Worm (Caenorhabditis elegans) whole organism, L2 larva: ENCODE measurements around the gene W02D7.11.

Source experiments
- C34F6.9 ChIP-seq: fragments of 150-350 bp; optimal IDR thresholded peaks from 2 replicates; lab custom pipeline; 2014; ENCODE audit warnings: missing biosample characterization, missing genetic modification characterization
- F13H6.1 ChIP-seq: sonication (generic microtip); optimal IDR thresholded peaks from 2 replicates; lab custom pipeline; 2016; ENCODE audit warnings: missing genetic modification characterization, missing compliant biosample characterization
- R02D3.7 ChIP-seq: fragments of 150-350 bp; optimal IDR thresholded peaks from 2 replicates; lab custom pipeline; 2014; ENCODE audit warnings: missing biosample characterization, missing genetic modification characterization
- Y55F3AM.14 ChIP-seq: fragments of 200-800 bp; sonication (Bioruptor generic); optimal IDR thresholded peaks from 2 replicates; lab custom pipeline; 2018; ENCODE audit warnings: mild to moderate bottlenecking, missing genetic modification characterization, missing compliant biosample characterization
- ZK546.5 ChIP-seq: sonication (generic microtip); optimal IDR thresholded peaks from 2 replicates; lab custom pipeline; 2017; ENCODE audit warnings: missing biosample characterization, missing genetic modification characterization
- alr-1 ChIP-seq: fragments of 150-350 bp; optimal IDR thresholded peaks from 2 replicates; lab custom pipeline; 2014; ENCODE audit warnings: missing biosample characterization, missing genetic modification characterization
- ama-1 ChIP-seq: fragments of 150-350 bp; optimal IDR thresholded peaks from 2 replicates; lab custom pipeline; 2018; ENCODE audit warnings: inconsistent platforms
- blmp-1 ChIP-seq: sonication (generic microtip); optimal IDR thresholded peaks from 2 replicates; lab custom pipeline; 2017; ENCODE audit warnings: missing genetic modification characterization, mild to moderate bottlenecking, missing compliant biosample characterization, antibody characterized with exemption, moderate library complexity; ENCODE audit not compliant: insufficient read depth
- ceh-16 ChIP-seq: fragments of 150-350 bp; optimal IDR thresholded peaks from 2 replicates; lab custom pipeline; 2014; ENCODE audit warnings: missing biosample characterization, missing genetic modification characterization
- ceh-82 ChIP-seq: fragments of 150-350 bp; optimal IDR thresholded peaks from 2 replicates; lab custom pipeline; 2014; ENCODE audit warnings: missing biosample characterization, missing genetic modification characterization
- crh-2 ChIP-seq: sonication (generic microtip); optimal IDR thresholded peaks from 2 replicates; lab custom pipeline; 2017; ENCODE audit warnings: missing biosample characterization, missing genetic modification characterization
- dmd-4 ChIP-seq: sonication (generic microtip); optimal IDR thresholded peaks from 2 replicates; lab custom pipeline; 2017; ENCODE audit warnings: missing biosample characterization, missing genetic modification characterization
- egl-27 ChIP-seq: sonication (generic microtip); optimal IDR thresholded peaks from 3 replicates; lab custom pipeline; 2017; ENCODE audit warnings: missing biosample characterization, missing genetic modification reagents, missing genetic modification characterization
- elt-3 ChIP-seq: sonication (generic microtip); optimal IDR thresholded peaks from 2 replicates; lab custom pipeline; 2017; ENCODE audit warnings: missing biosample characterization, missing genetic modification characterization
- fos-1 ChIP-seq: fragments of 150-350 bp; optimal IDR thresholded peaks from 2 replicates; lab custom pipeline; 2014; ENCODE audit warnings: missing biosample characterization, missing genetic modification characterization
- gmeb-1 ChIP-seq: fragments of 150-350 bp; optimal IDR thresholded peaks from 2 replicates; lab custom pipeline; 2014; ENCODE audit warnings: missing biosample characterization, missing genetic modification characterization
- lin-11 ChIP-seq: fragments of 150-350 bp; sonication (generic microtip); optimal IDR thresholded peaks from 2 replicates; lab custom pipeline; 2014; ENCODE audit warnings: missing biosample characterization, missing genetic modification characterization, inconsistent platforms, mixed read lengths
- lin-13 ChIP-seq: fragments of 150-350 bp; optimal IDR thresholded peaks from 2 replicates; lab custom pipeline; 2014; ENCODE audit warnings: missing biosample characterization, missing genetic modification reagents, missing genetic modification characterization
- lin-39 ChIP-seq: fragments of 150-350 bp; optimal IDR thresholded peaks from 2 replicates; lab custom pipeline; 2014; ENCODE audit warnings: missing biosample characterization, missing genetic modification reagents, missing genetic modification characterization
- lsy-2 ChIP-seq, 2 experiments: fragments of 150-350 bp in 1 of 2; sonication (generic microtip) in 1 of 2; optimal IDR thresholded peaks; 2 replicates each; lab custom pipeline; 2014 to 2017; ENCODE audit warnings: missing biosample characterization in 2 of 2, missing genetic modification characterization in 2 of 2
- mab-5 ChIP-seq: fragments of 150-350 bp; optimal IDR thresholded peaks from 2 replicates; lab custom pipeline; 2014; ENCODE audit warnings: missing biosample characterization, missing genetic modification characterization
- mbf-1 ChIP-seq: sonication (generic microtip); optimal IDR thresholded peaks from 2 replicates; lab custom pipeline; 2017; ENCODE audit warnings: missing biosample characterization, missing genetic modification characterization
- mdl-1 ChIP-seq, 2 experiments: fragments of 150-350 bp in 1 of 2; sonication (generic microtip) in 1 of 2; optimal IDR thresholded peaks; 2 replicates each; lab custom pipeline; 2017; ENCODE audit warnings: missing biosample characterization in 2 of 2, missing genetic modification characterization in 2 of 2
- nhr-11 ChIP-seq: fragments of 150-350 bp; optimal IDR thresholded peaks from 2 replicates; lab custom pipeline; 2014; ENCODE audit warnings: missing biosample characterization, missing genetic modification characterization
- nhr-12 ChIP-seq: fragments of 150-350 bp; optimal IDR thresholded peaks from 2 replicates; lab custom pipeline; 2014; ENCODE audit warnings: missing biosample characterization, missing genetic modification characterization
- nhr-129 ChIP-seq: fragments of 150-350 bp; optimal IDR thresholded peaks from 2 replicates; lab custom pipeline; 2014; ENCODE audit warnings: missing biosample characterization, missing genetic modification characterization
- nhr-21 ChIP-seq: fragments of 150-350 bp; optimal IDR thresholded peaks from 2 replicates; lab custom pipeline; 2014; ENCODE audit warnings: missing biosample characterization, missing genetic modification characterization
- nhr-237 ChIP-seq: fragments of 150-350 bp; optimal IDR thresholded peaks from 2 replicates; lab custom pipeline; 2014; ENCODE audit warnings: missing biosample characterization, missing genetic modification characterization
- nhr-6 ChIP-seq: fragments of 150-350 bp; optimal IDR thresholded peaks from 2 replicates; lab custom pipeline; 2014; ENCODE audit warnings: missing biosample characterization, missing genetic modification characterization
- peb-1 ChIP-seq: fragments of 150-350 bp; optimal IDR thresholded peaks from 2 replicates; lab custom pipeline; 2014; ENCODE audit warnings: missing biosample characterization, missing genetic modification characterization
- sem-4 ChIP-seq: fragments of 150-350 bp; optimal IDR thresholded peaks from 2 replicates; lab custom pipeline; 2014; ENCODE audit warnings: missing biosample characterization, missing genetic modification reagents, missing genetic modification characterization
- sma-3 ChIP-seq: sonication (generic microtip); optimal IDR thresholded peaks from 2 replicates; lab custom pipeline; 2016; ENCODE audit warnings: missing genetic modification reagents, missing genetic modification characterization, missing compliant biosample characterization
- sma-9 ChIP-seq, 2 experiments: fragments of 150-350 bp in 1 of 2; sonication (generic microtip) in 1 of 2; optimal IDR thresholded peaks; 2 replicates each; lab custom pipeline; 2014 to 2016; ENCODE audit warnings: missing genetic modification characterization in 2 of 2, mild to moderate bottlenecking in 1 of 2, missing biosample characterization in 1 of 2, missing compliant biosample characterization in 1 of 2, missing genetic modification reagents in 1 of 2, moderate library complexity in 1 of 2
- snpc-4 ChIP-seq: fragments of 150-350 bp; optimal IDR thresholded peaks from 2 replicates; lab custom pipeline; 2014; ENCODE audit warnings: missing biosample characterization, missing genetic modification characterization
- unc-55 ChIP-seq: fragments of 150-350 bp; sonication (generic microtip); optimal IDR thresholded peaks from 3 replicates; lab custom pipeline; 2014; ENCODE audit warnings: missing biosample characterization, missing genetic modification reagents, missing genetic modification characterization
- zag-1 ChIP-seq: fragments of 150-350 bp; optimal IDR thresholded peaks from 2 replicates; lab custom pipeline; 2014; ENCODE audit warnings: missing biosample characterization, missing genetic modification characterization
- ztf-1 ChIP-seq: fragments of 200-800 bp; sonication (Bioruptor generic); conservative IDR thresholded peaks from 2 replicates; pipeline ENCODE4 v1.3.6; 2022; ENCODE audit warnings: missing genetic modification characterization, missing compliant biosample characterization

Gene W02D7.11

DNA sequence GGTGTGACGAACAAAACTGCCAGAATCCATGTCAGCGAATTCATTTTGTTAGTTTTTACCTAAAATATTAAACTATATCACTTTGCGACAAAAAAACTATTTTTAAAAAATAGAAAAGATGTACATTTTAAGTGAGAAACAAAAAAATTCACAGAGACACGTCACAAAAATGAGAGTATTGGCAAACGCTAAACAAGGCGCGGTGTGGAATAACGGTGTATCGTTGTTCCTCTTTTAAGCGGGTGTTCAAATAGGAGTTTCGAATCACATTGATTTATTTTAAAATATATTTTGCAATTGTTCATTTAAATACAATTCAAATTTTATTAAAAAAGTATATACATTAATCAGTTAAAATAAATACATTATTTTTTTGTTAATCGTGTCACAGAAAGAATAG lies 1.8 kb downstream of the W02D7.11 start, which contains the start of gene sel-9:
Gene sel-9, minus strand, starts transcription at position 59 of the 400 bp plus-strand sequence.
- TF ChIP-seq nhr-21 (tag; lab: Kevin White, UChicago): no peak
- peak; percentile 10 for TF ChIP-seq F13H6.1 (tag; lab: Kevin White, UChicago)
- TF ChIP-seq nhr-129 (tag; lab: Kevin White, UChicago): peak; percentile 45
- peak; percentile 57 for TF ChIP-seq C34F6.9 (tag; lab: Kevin White, UChicago)
- peak; percentile 50 for TF ChIP-seq sma-9 (GFP tag; optimal IDR thresholded peaks at IDR 0.05; lab: Kevin White, UChicago)
- TF ChIP-seq sma-9 (tag; optimal IDR thresholded peaks at IDR 0.05; lab: Kevin White, UChicago): no peak
- no peak for TF ChIP-seq lin-39 (tag; lab: Kevin White, UChicago)
- TF ChIP-seq fos-1 (tag; lab: Kevin White, UChicago): peak; percentile 17
- TF ChIP-seq ceh-16 (tag; lab: Kevin White, UChicago): no peak
- peak; percentile 85 for TF ChIP-seq crh-2 (tag; lab: Kevin White, UChicago)
- TF ChIP-seq unc-55 (GFP tag; lab: Kevin White, UChicago): peak; percentile 79
- peak; percentile 6 for TF ChIP-seq blmp-1 (tag; lab: Kevin White, UChicago)
- peak; percentile 3 for TF ChIP-seq snpc-4 (tag; lab: Kevin White, UChicago)
- no peak for TF ChIP-seq lin-11
- no peak for TF ChIP-seq nhr-6 (tag; lab: Kevin White, UChicago)
- TF ChIP-seq gmeb-1 (tag; lab: Kevin White, UChicago): peak; percentile 90
- peak in 1 of 2 experiments; percentile 73 for TF ChIP-seq lsy-2 (tag; optimal IDR thresholded peaks at IDR 0.05; lab: Kevin White, UChicago)
- no peak for TF ChIP-seq R02D3.7 (tag; lab: Kevin White, UChicago)
- no peak for TF ChIP-seq ZK546.5
- TF ChIP-seq lin-13 (GFP tag; lab: Kevin White, UChicago): peak; percentile 19
- TF ChIP-seq nhr-12: no peak
- TF ChIP-seq sem-4 (tag; lab: Kevin White, UChicago): no peak
- peak; percentile 3 for TF ChIP-seq ama-1
- peak; percentile 24 for TF ChIP-seq sma-3 (GFP tag; lab: Kevin White, UChicago)

DNA sequence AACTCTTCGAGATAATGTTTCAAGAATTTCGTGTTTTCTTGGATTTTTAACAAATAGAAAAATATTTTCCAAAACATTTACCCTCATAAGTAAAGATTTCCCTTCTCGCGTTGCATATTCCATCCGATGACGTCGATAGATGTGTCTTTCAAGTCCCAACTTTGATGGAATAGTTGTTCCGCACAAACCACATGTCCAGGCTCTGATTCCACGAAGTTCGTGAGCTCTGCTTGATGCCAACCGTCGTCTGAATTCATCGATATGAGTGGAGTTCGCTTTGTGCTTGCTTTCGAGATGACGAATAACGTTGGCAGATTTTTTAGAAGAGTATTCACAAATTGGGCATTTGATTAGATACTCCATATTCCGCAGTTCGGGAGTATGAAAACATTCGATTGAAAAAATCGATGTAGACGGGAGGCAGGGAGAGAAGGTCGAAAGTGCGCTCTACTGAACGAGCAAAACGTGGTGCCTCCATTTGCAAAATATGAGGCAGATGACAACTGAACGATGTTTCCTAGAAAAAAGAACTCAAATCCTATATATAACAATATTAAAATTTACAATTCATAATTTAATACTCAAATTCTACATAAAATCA lies 3.3 kb downstream of the W02D7.11 start, which contains the start of gene W02D7.6:
Gene W02D7.6, minus strand, starts transcription at position 573 of the 601 bp plus-strand sequence.
- TF ChIP-seq C34F6.9 (tag; lab: Kevin White, UChicago) (peak; percentile 46), ceh-82 (tag; lab: Kevin White, UChicago) (no peak), unc-55 (GFP tag; lab: Kevin White, UChicago) (no peak), crh-2 (tag; lab: Kevin White, UChicago) (peak; percentile 62), sem-4 (tag; lab: Kevin White, UChicago) (peak; percentile 13), sma-9 (GFP tag; optimal IDR thresholded peaks at IDR 0.05; lab: Kevin White, UChicago) (peak; percentile 23), sma-9 (tag; optimal IDR thresholded peaks at IDR 0.05; lab: Kevin White, UChicago) (no peak), nhr-129 (tag; lab: Kevin White, UChicago) (peak; percentile 48), blmp-1 (tag; lab: Kevin White, UChicago) (no peak), lsy-2 (tag; optimal IDR thresholded peaks at IDR 0.05; lab: Kevin White, UChicago) (peak in 1 of 2 experiments; percentile 19), ztf-1 (GFP tag; lab: Robert Waterston, UW) (no peak), snpc-4 (tag; lab: Kevin White, UChicago) (no peak), mdl-1 (tag; optimal IDR thresholded peaks at IDR 0.05; lab: Kevin White, UChicago) (no peak), Y55F3AM.14 (GFP tag; lab: Kevin White, UChicago) (no peak), nhr-237 (tag; lab: Kevin White, UChicago) (no peak), zag-1 (tag; lab: Kevin White, UChicago) (no peak)

DNA sequence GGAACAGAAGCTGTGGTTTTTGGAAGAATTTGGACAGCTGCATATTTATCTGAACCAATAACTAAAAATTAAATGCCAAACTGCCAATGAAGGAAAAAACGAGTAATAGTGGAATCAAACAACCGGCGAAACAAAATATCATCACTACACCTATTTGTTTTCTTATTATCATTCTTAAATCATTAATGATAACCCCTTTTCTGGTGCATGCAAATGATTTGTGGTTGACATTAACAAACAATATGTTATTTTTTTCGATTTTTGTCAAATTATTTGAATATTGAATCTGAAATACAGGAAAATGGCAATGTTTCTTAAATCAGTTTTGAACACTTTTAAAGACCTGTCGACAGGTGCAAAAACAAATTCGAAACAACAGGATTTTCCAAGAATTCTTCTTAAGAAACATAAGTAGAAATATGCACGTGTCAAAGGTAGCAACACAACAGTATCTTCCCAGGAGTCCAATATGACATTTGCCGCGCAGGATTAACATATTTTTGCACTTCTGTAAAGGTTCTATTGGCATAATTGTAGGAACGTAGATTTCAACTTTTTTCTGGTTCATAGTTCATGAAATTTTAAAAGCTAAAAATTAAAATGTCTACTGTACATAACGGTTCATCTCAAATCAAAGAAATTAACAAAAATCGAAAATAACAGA lies 5.0 kb downstream of the W02D7.11 start, which contains the start of gene W02D7.5:
Gene W02D7.5, minus strand, starts transcription at position 51 of the 664 bp plus-strand sequence.
- TF ChIP-seq crh-2 (tag; lab: Kevin White, UChicago): no peak
- no peak for TF ChIP-seq blmp-1 (tag; lab: Kevin White, UChicago)
- TF ChIP-seq nhr-6 (tag; lab: Kevin White, UChicago): no peak
- TF ChIP-seq alr-1 (tag; lab: Kevin White, UChicago): no peak
- no peak for TF ChIP-seq egl-27 (tag; lab: Kevin White, UChicago)
- no peak for TF ChIP-seq nhr-11
- TF ChIP-seq mab-5 (tag; lab: Kevin White, UChicago): no peak
- TF ChIP-seq gmeb-1 (tag; lab: Kevin White, UChicago): no peak
- no peak for TF ChIP-seq ztf-1 (GFP tag; lab: Robert Waterston, UW)
- no peak for TF ChIP-seq ZK546.5
- no peak for TF ChIP-seq zag-1 (tag; lab: Kevin White, UChicago)
- TF ChIP-seq nhr-21 (tag; lab: Kevin White, UChicago): no peak
- TF ChIP-seq elt-3 (tag; lab: Kevin White, UChicago): no peak
- no peak for TF ChIP-seq peb-1
- TF ChIP-seq dmd-4 (tag; lab: Kevin White, UChicago): no peak
- no peak for TF ChIP-seq mbf-1 (tag; lab: Kevin White, UChicago)
- TF ChIP-seq, all 48 proteins: peak for 0
